Worm (Caenorhabditis elegans): ENCODE results near the gene C27H6.9.

DNA sequence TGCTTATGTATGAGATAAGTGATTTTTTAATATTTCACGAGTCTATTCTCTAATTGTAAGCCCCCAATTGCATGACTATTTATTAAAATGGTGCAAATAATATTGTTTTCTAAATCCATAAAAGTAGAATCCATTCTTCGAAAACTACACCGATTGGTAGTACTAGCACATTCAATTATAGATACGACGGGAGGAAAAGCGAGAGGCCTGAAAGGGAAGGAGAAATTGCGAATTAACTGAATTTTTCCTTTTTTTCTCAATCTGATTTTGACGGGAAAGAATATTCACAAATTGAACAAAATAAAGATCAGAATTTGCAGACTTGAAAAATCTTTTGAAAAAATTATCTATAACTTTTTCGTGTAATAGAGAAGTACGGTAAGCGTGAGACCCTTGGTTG, 5.5 kb upstream of the C27H6.9 start:
- TF ChIP-seq W03F9.2 (tag; optimal IDR thresholded peaks at IDR 0.05) = no peak
- TF ChIP-seq him-1 (tag; optimal IDR thresholded peaks at IDR 0.05) = no peak
- TF ChIP-seq dao-5 (tag; optimal IDR thresholded peaks at IDR 0.05) = no peak
